Fruit fly (Drosophila melanogaster) whole organism, embryonic: ENCODE measurements around the gene aop.

Experiments
- Awh ChIP-seq: fragments of 200-800 bp; sonication (Bioruptor generic); IDR thresholded peaks from 2 replicates; pipeline ENCODE4, ENCODE4 v1.3.6; 2022; ENCODE audit warnings: missing biosample characterization, missing genetic modification characterization
- C15 ChIP-seq: fragments of 200-800 bp; sonication (Bioruptor generic); IDR thresholded peaks from 3 replicates; pipeline ENCODE4 v1.3.6; 2022; ENCODE audit warnings: missing biosample characterization, missing genetic modification characterization
- CG10431 ChIP-seq: fragments of 200-800 bp; sonication (Bioruptor generic); optimal IDR thresholded peaks from 3 replicates; lab custom pipeline; 2018; ENCODE audit warnings: missing biosample characterization, mild to moderate bottlenecking, missing genetic modification characterization
- CG10959 ChIP-seq: fragments of 200-800 bp; sonication (Bioruptor generic); IDR thresholded peaks from 2 replicates; pipeline ENCODE4 v1.3.6; 2022; ENCODE audit warnings: missing biosample characterization, missing genetic modification characterization
- CG11723 ChIP-seq: fragments of 200-800 bp; sonication (Bioruptor generic); optimal IDR thresholded peaks from 2 replicates; lab custom pipeline; 2017; ENCODE audit warnings: missing biosample characterization, mild to moderate bottlenecking, missing genetic modification characterization
- CG12219 ChIP-seq: fragments of 200-800 bp; sonication (Bioruptor generic); optimal IDR thresholded peaks from 3 replicates; lab custom pipeline; 2018; ENCODE audit warnings: missing biosample characterization, mild to moderate bottlenecking, missing genetic modification characterization
- CG14014 ChIP-seq: fragments of 200-800 bp; sonication (Bioruptor generic); IDR thresholded peaks from 2 replicates; pipeline ENCODE4 v1.3.6; 2022; ENCODE audit warnings: missing biosample characterization, missing genetic modification characterization
- CG1647 ChIP-seq: fragments of 200-800 bp; sonication (Bioruptor generic); optimal IDR thresholded peaks from 3 replicates; lab custom pipeline; 2016; ENCODE audit warnings: missing biosample characterization, missing genetic modification characterization
- CG17829 ChIP-seq: fragments of 200-800 bp; optimal IDR thresholded peaks from 2 replicates; lab custom pipeline; 2019; ENCODE audit warnings: missing biosample characterization, mild to moderate bottlenecking, missing genetic modification characterization, moderate library complexity
- CG18262 ChIP-seq: fragments of 200-800 bp; optimal IDR thresholded peaks from 3 replicates; lab custom pipeline; 2019; ENCODE audit warnings: missing biosample characterization, mild to moderate bottlenecking, missing genetic modification characterization, moderate library complexity
- CG18599 ChIP-seq: fragments of 200-800 bp; sonication (Bioruptor generic); optimal IDR thresholded peaks from 3 replicates; lab custom pipeline; 2017; ENCODE audit warnings: missing biosample characterization, missing genetic modification characterization, mild to moderate bottlenecking, moderate library complexity, missing genetic modification reagents
- CG2875 ChIP-seq: fragments of 200-800 bp; sonication (Bioruptor generic); optimal IDR thresholded peaks from 2 replicates; lab custom pipeline; 2017; ENCODE audit warnings: missing biosample characterization, mild to moderate bottlenecking, missing genetic modification characterization, missing genetic modification reagents
- CG32772 ChIP-seq: fragments of 200-800 bp; sonication (Bioruptor generic); IDR thresholded peaks from 2 replicates; pipeline ENCODE4 v1.3.6; 2022; ENCODE audit warnings: missing biosample characterization, missing genetic modification characterization
- CG33557 ChIP-seq: fragments of 200-800 bp; sonication (Bioruptor generic); optimal IDR thresholded peaks from 2 replicates; lab custom pipeline; 2019; ENCODE audit warnings: missing biosample characterization, mild to moderate bottlenecking, missing genetic modification characterization, moderate library complexity
- CG6689 ChIP-seq: fragments of 200-800 bp; sonication (Bioruptor generic); IDR thresholded peaks from 2 replicates; pipeline ENCODE4 v1.3.6; 2022; ENCODE audit warnings: missing biosample characterization, missing genetic modification characterization
- CG7271 ChIP-seq: fragments of 200-800 bp; sonication (Bioruptor generic); optimal IDR thresholded peaks from 2 replicates; lab custom pipeline; 2018; ENCODE audit warnings: missing biosample characterization, mild to moderate bottlenecking, missing genetic modification characterization, moderate library complexity
- CG7839 ChIP-seq: fragments of 200-800 bp; sonication (Bioruptor generic); optimal IDR thresholded peaks from 3 replicates; lab custom pipeline; 2018; ENCODE audit warnings: missing biosample characterization, mild to moderate bottlenecking, missing genetic modification characterization, moderate library complexity
- CG7963 ChIP-seq: fragments of 200-800 bp; sonication (Bioruptor generic); IDR thresholded peaks from 3 replicates; pipeline ENCODE4 v1.3.6; 2022; ENCODE audit warnings: missing biosample characterization, missing genetic modification characterization; ENCODE audit not compliant: partially characterized antibody
- CG8290 ChIP-seq, 3 experiments: fragments of 200-800 bp; sonication (Bioruptor generic); optimal IDR thresholded peaks; 2 replicates each; lab custom pipeline; 2016 to 2019; ENCODE audit warnings: missing biosample characterization in 3 of 3, missing genetic modification characterization in 3 of 3, mild to moderate bottlenecking in 2 of 3, moderate library complexity in 1 of 3
- CG8765 ChIP-seq: fragments of 200-800 bp; sonication (Bioruptor generic); IDR thresholded peaks from 2 replicates; pipeline ENCODE4 v1.3.6; 2022; ENCODE audit warnings: missing biosample characterization, missing genetic modification characterization
- CG9437 ChIP-seq: fragments of 200-800 bp; sonication (Bioruptor generic); optimal IDR thresholded peaks from 2 replicates; lab custom pipeline; 2018; ENCODE audit warnings: missing biosample characterization, mild to moderate bottlenecking, missing genetic modification characterization
- CG9797 ChIP-seq: fragments of 200-800 bp; sonication (Bioruptor generic); optimal IDR thresholded peaks from 3 replicates; lab custom pipeline; 2018; ENCODE audit warnings: missing biosample characterization, mild to moderate bottlenecking, missing genetic modification characterization
- Dek ChIP-seq: fragments of 200-800 bp; sonication (Bioruptor generic); optimal IDR thresholded peaks from 3 replicates; lab custom pipeline; 2019; ENCODE audit warnings: missing biosample characterization, mild to moderate bottlenecking, missing genetic modification characterization, moderate library complexity
- ERR ChIP-seq: fragments of 200-800 bp; sonication (Bioruptor generic); optimal IDR thresholded peaks from 2 replicates; lab custom pipeline; 2016; ENCODE audit warnings: missing biosample characterization, missing genetic modification characterization
- Fer1 ChIP-seq: fragments of 200-800 bp; sonication (Bioruptor generic); optimal IDR thresholded peaks from 2 replicates; lab custom pipeline; 2017; ENCODE audit warnings: missing biosample characterization, mild to moderate bottlenecking, missing genetic modification characterization
- HHEX ChIP-seq: fragments of 200-800 bp; sonication (Bioruptor generic); optimal IDR thresholded peaks from 3 replicates; lab custom pipeline; 2017; ENCODE audit warnings: missing biosample characterization, mild to moderate bottlenecking, missing genetic modification characterization, missing genetic modification reagents
- Jarid2 ChIP-seq: fragments of 200-800 bp; sonication (Bioruptor generic); optimal IDR thresholded peaks from 3 replicates; lab custom pipeline; 2017; ENCODE audit warnings: mild to moderate bottlenecking, missing biosample characterization, missing genetic modification reagents, missing genetic modification characterization
- Mes4 ChIP-seq: fragments of 200-800 bp; sonication (Bioruptor generic); optimal IDR thresholded peaks from 2 replicates; lab custom pipeline; 2016; ENCODE audit warnings: missing biosample characterization, missing genetic modification characterization
- Nf-YB ChIP-seq: fragments of 200-800 bp; sonication (Bioruptor generic); optimal IDR thresholded peaks from 3 replicates; lab custom pipeline; 2019; ENCODE audit warnings: missing biosample characterization, mild to moderate bottlenecking, missing genetic modification characterization, moderate library complexity
- Side ChIP-seq: fragments of 200-800 bp; sonication (Bioruptor generic); optimal IDR thresholded peaks from 2 replicates; lab custom pipeline; 2016; ENCODE audit warnings: missing biosample characterization, missing genetic modification characterization
- ab ChIP-seq: fragments of 200-800 bp; sonication (Bioruptor generic); optimal IDR thresholded peaks from 2 replicates; lab custom pipeline; 2016; ENCODE audit warnings: missing biosample characterization, missing genetic modification characterization
- ac ChIP-seq: fragments of 200-800 bp; sonication (Bioruptor generic); optimal IDR thresholded peaks from 3 replicates; lab custom pipeline; 2017; ENCODE audit warnings: missing biosample characterization, mild to moderate bottlenecking, missing genetic modification characterization
- crp ChIP-seq, 2 experiments: fragments of 200-800 bp; sonication (Bioruptor generic); optimal IDR thresholded peaks; 2 replicates in 1 of 2; 3 replicates in 1 of 2; lab custom pipeline; 2017; ENCODE audit warnings: missing biosample characterization in 2 of 2, missing genetic modification characterization in 2 of 2, mild to moderate bottlenecking in 1 of 2, moderate library complexity in 1 of 2
- dpn ChIP-seq, 2 experiments: fragments of 200-800 bp; sonication (Bioruptor generic); optimal IDR thresholded peaks; 3 replicates each; lab custom pipeline; 2016; ENCODE audit warnings: missing biosample characterization in 2 of 2, missing genetic modification characterization in 2 of 2
- ems ChIP-seq: fragments of 200-800 bp; sonication (Bioruptor generic); optimal IDR thresholded peaks from 3 replicates; lab custom pipeline; 2016; ENCODE audit warnings: missing biosample characterization, missing genetic modification characterization
- fd96Cb ChIP-seq: fragments of 200-800 bp; sonication (Bioruptor generic); optimal IDR thresholded peaks from 2 replicates; lab custom pipeline; 2018; ENCODE audit warnings: missing biosample characterization, mild to moderate bottlenecking, missing genetic modification characterization, moderate library complexity
- gce ChIP-seq: fragments of 200-800 bp; sonication (Bioruptor generic); IDR thresholded peaks from 3 replicates; pipeline ENCODE4 v1.3.6; 2022; ENCODE audit warnings: missing biosample characterization, missing genetic modification characterization
- hb ChIP-seq: fragments of 200-800 bp; sonication (Bioruptor generic); IDR thresholded peaks from 3 replicates; pipeline ENCODE4 v1.3.6; 2022; ENCODE audit warnings: missing biosample characterization, missing genetic modification characterization; ENCODE audit not compliant: partially characterized antibody
- lab ChIP-seq: fragments of 200-800 bp; sonication (Bioruptor generic); optimal IDR thresholded peaks from 3 replicates; lab custom pipeline; 2017; ENCODE audit warnings: missing biosample characterization, missing genetic modification characterization, mild to moderate bottlenecking, moderate library complexity, missing genetic modification reagents
- lilli ChIP-seq: fragments of 200-800 bp; sonication (Bioruptor generic); optimal IDR thresholded peaks from 3 replicates; lab custom pipeline; 2016; ENCODE audit warnings: missing biosample characterization, missing genetic modification characterization
- luna ChIP-seq: fragments of 200-800 bp; sonication (Bioruptor generic); optimal IDR thresholded peaks from 2 replicates; lab custom pipeline; 2016; ENCODE audit warnings: missing biosample characterization, missing genetic modification characterization
- pnt ChIP-seq: fragments of 200-800 bp; sonication (Bioruptor generic); optimal IDR thresholded peaks from 3 replicates; lab custom pipeline; 2016; ENCODE audit warnings: missing biosample characterization, missing genetic modification characterization
- ro ChIP-seq: fragments of 200-800 bp; sonication (Bioruptor generic); IDR thresholded peaks from 2 replicates; pipeline ENCODE4 v1.3.6; 2022; ENCODE audit warnings: missing biosample characterization, missing genetic modification characterization
- sens ChIP-seq: fragments of 200-800 bp; sonication (Bioruptor generic); peaks from one replicate; lab custom pipeline; 2016; ENCODE audit warnings: missing biosample characterization, missing genetic modification characterization
- sens-2 ChIP-seq: fragments of 200-800 bp; sonication (Bioruptor generic); IDR thresholded peaks from 2 replicates; pipeline ENCODE4 v1.3.6; 2022; ENCODE audit warnings: missing biosample characterization, missing genetic modification characterization
- seq ChIP-seq: fragments of 200-800 bp; sonication (Bioruptor generic); IDR thresholded peaks from 2 replicates; pipeline ENCODE4 v1.3.6; 2022; ENCODE audit warnings: missing biosample characterization, missing genetic modification characterization
- sna ChIP-seq: fragments of 200-800 bp; sonication (Bioruptor generic); IDR thresholded peaks from 2 replicates; pipeline ENCODE4 v1.3.6; 2022; ENCODE audit warnings: missing biosample characterization, missing genetic modification characterization; ENCODE audit not compliant: partially characterized antibody
- sug ChIP-seq: fragments of 200-800 bp; optimal IDR thresholded peaks from 2 replicates; lab custom pipeline; 2019; ENCODE audit warnings: missing biosample characterization, mild to moderate bottlenecking, missing genetic modification characterization, moderate library complexity
- toy ChIP-seq: fragments of 200-800 bp; sonication (Bioruptor generic); IDR thresholded peaks from 2 replicates; pipeline ENCODE4 v1.3.6; 2022; ENCODE audit warnings: missing biosample characterization, missing genetic modification characterization

The aop gene

dm6 chr2L:2177312-2177968 is 1.1 kb downstream of the aop start (continued):
- TF ChIP-seq HHEX (GFP tag; lab: Kevin White, UChicago) (peak; percentile 44), ERR (GFP tag; lab: Kevin White, UChicago) (no peak), Jarid2 (GFP tag; lab: Kevin White, UChicago) (no peak), hb (GFP tag; lab: Robert Waterston, UW) (no peak), CG18599 (GFP tag; lab: Kevin White, UChicago) (peak; percentile 63), ac (GFP tag; lab: Kevin White, UChicago) (no peak), lilli (peak; percentile 64), CG7839 (tag; lab: Kevin White, UChicago) (peak; percentile 46), C15 (no peak), ab (GFP tag; lab: Kevin White, UChicago) (peak; percentile 54), CG12219 (GFP tag; lab: Kevin White, UChicago) (no peak), CG7963 (GFP tag; lab: Robert Waterston, UW) (no peak), crp (GFP tag; optimal IDR thresholded peaks at IDR 0.05; lab: Kevin White, UChicago) (no peak), CG32772 (GFP tag; lab: Robert Waterston, UW) (peak; percentile 27; the same call in 1 of the 2 replicates), CG33557 (GFP tag; lab: Kevin White, UChicago) (no peak), CG8290 (GFP tag; optimal IDR thresholded peaks at IDR 0.05; lab: Kevin White, UChicago) (no peak), CG8290 (tag; optimal IDR thresholded peaks at IDR 0.05; lab: Kevin White, UChicago) (peak in 1 of 2 experiments; percentile 40), CG10959 (GFP tag; lab: Robert Waterston, UW) (no peak), CG1647 (GFP tag; lab: Kevin White, UChicago) (peak; percentile 59), toy (GFP tag; lab: Robert Waterston, UW) (no peak), dpn (GFP tag; optimal IDR thresholded peaks at IDR 0.05; lab: Kevin White, UChicago) (peak; percentile 30 to 42), luna (GFP tag; lab: Kevin White, UChicago) (no peak), Awh (GFP tag; lab: Robert Waterston, UW) (no peak), lab (GFP tag; lab: Kevin White, UChicago) (peak; percentile 23), CG9437 (GFP tag; lab: Kevin White, UChicago) (peak; percentile 29), sug (tag; lab: Kevin White, UChicago) (no peak), Side (peak; percentile 9), CG11723 (GFP tag; lab: Kevin White, UChicago) (no peak), CG17829 (tag; lab: Kevin White, UChicago) (peak; percentile 23), sens (GFP tag; lab: Kevin White, UChicago) (peak; percentile 80), sna (GFP tag; lab: Robert Waterston, UW) (no peak), CG6689 (0 out of 2 replicates have a peak, but pooled peaks have one; percentile 25), CG9797 (GFP tag; lab: Kevin White, UChicago) (no peak), ro (GFP tag; lab: Robert Waterston, UW) (no peak), Nf-YB (GFP tag; lab: Kevin White, UChicago) (no peak), Mes4 (GFP tag; lab: Kevin White, UChicago) (no peak), sens-2 (GFP tag; lab: Robert Waterston, UW) (no peak), CG7271 (no peak), gce (GFP tag; lab: Robert Waterston, UW) (0 out of 3 replicates have a peak, but pooled peaks have one; percentile 8), CG14014 (GFP tag; lab: Robert Waterston, UW) (peak; percentile 43; the same call in 1 of the 2 replicates), pnt (GFP tag; lab: Kevin White, UChicago) (no peak), Dek (tag; lab: Kevin White, UChicago) (peak; percentile 35), CG18262 (tag; lab: Kevin White, UChicago) (peak; percentile 37), ems (GFP tag; lab: Kevin White, UChicago) (peak; percentile 9), seq (GFP tag; lab: Robert Waterston, UW) (no peak), CG10431 (GFP tag; lab: Kevin White, UChicago) (no peak), CG2875 (GFP tag; lab: Kevin White, UChicago) (no peak), fd96Cb (tag; lab: Kevin White, UChicago) (peak; percentile 49), Fer1 (GFP tag; lab: Kevin White, UChicago) (peak; percentile 43), CG8765 (no peak)
